Fruit fly (Drosophila melanogaster): ENCODE measurements around the gene Surf4.

DNA sequence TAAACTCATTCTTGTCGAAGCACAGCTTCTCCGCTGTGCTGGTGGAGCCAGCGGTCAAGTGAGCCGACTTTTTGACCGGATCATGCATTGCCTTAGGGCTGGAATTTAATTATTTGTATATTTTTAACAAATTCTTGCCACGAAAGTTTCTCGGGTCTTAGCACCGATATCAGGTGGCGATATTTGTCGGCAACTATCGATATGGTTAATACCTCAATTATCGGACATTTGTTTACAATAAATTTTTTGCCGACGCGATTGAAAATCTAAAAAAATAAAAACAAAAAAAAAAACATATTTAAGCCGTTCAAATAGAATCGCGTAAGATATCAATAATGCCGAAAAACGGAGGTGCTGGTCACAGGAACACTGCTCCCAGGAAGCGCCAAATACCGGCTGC, 15.5 kb upstream of the Surf4 start, which contains the start of the genes Cog2 and Trax:
- no peak for TF ChIP-seq fd59A (GFP tag; optimal IDR thresholded peaks at IDR 0.05)
- no peak for TF ChIP-seq svp (GFP tag)
- no peak for TF ChIP-seq fd85E (GFP tag; optimal IDR thresholded peaks at IDR 0.05)
- no peak for TF ChIP-seq CG6163 (GFP tag; IDR thresholded peaks at IDR 0.05)
- no peak for TF ChIP-seq CG7368 (GFP tag; optimal IDR thresholded peaks at IDR 0.05)
- TF ChIP-seq CG6854 (GFP tag; optimal IDR thresholded peaks at IDR 0.05): no peak
- no peak for TF ChIP-seq Smox (GFP tag; optimal IDR thresholded peaks at IDR 0.05)

Data from whole organism, prepupa.